Worm (Caenorhabditis elegans) whole organism, L2 larva: ENCODE results near the gene Y69A2AR.22.

Source experiments
- C34F6.9 ChIP-seq: fragments of 150-350 bp; optimal IDR thresholded peaks from 2 replicates; lab custom pipeline; 2014; ENCODE audit warnings: missing biosample characterization, missing genetic modification characterization
- F13H6.1 ChIP-seq: sonication (generic microtip); optimal IDR thresholded peaks from 2 replicates; lab custom pipeline; 2016; ENCODE audit warnings: missing genetic modification characterization, missing compliant biosample characterization
- R02D3.7 ChIP-seq: fragments of 150-350 bp; optimal IDR thresholded peaks from 2 replicates; lab custom pipeline; 2014; ENCODE audit warnings: missing biosample characterization, missing genetic modification characterization
- Y55F3AM.14 ChIP-seq: fragments of 200-800 bp; sonication (Bioruptor generic); optimal IDR thresholded peaks from 2 replicates; lab custom pipeline; 2018; ENCODE audit warnings: mild to moderate bottlenecking, missing genetic modification characterization, missing compliant biosample characterization
- ZK546.5 ChIP-seq: sonication (generic microtip); optimal IDR thresholded peaks from 2 replicates; lab custom pipeline; 2017; ENCODE audit warnings: missing biosample characterization, missing genetic modification characterization
- aly-2 ChIP-seq: fragments of 150-350 bp; optimal IDR thresholded peaks from 2 replicates; lab custom pipeline; 2014; ENCODE audit warnings: missing biosample characterization, missing genetic modification characterization
- ama-1 ChIP-seq: fragments of 150-350 bp; optimal IDR thresholded peaks from 2 replicates; lab custom pipeline; 2018; ENCODE audit warnings: inconsistent platforms
- blmp-1 ChIP-seq: sonication (generic microtip); optimal IDR thresholded peaks from 2 replicates; lab custom pipeline; 2017; ENCODE audit warnings: missing genetic modification characterization, mild to moderate bottlenecking, missing compliant biosample characterization, antibody characterized with exemption, moderate library complexity; ENCODE audit not compliant: insufficient read depth
- ceh-82 ChIP-seq: fragments of 150-350 bp; optimal IDR thresholded peaks from 2 replicates; lab custom pipeline; 2014; ENCODE audit warnings: missing biosample characterization, missing genetic modification characterization
- crh-2 ChIP-seq: sonication (generic microtip); optimal IDR thresholded peaks from 2 replicates; lab custom pipeline; 2017; ENCODE audit warnings: missing biosample characterization, missing genetic modification characterization
- elt-1 ChIP-seq: fragments of 150-350 bp; optimal IDR thresholded peaks from 2 replicates; lab custom pipeline; 2014; ENCODE audit warnings: missing biosample characterization, missing genetic modification characterization
- fos-1 ChIP-seq: fragments of 150-350 bp; optimal IDR thresholded peaks from 2 replicates; lab custom pipeline; 2014; ENCODE audit warnings: missing biosample characterization, missing genetic modification characterization
- lin-11 ChIP-seq: fragments of 150-350 bp; sonication (generic microtip); optimal IDR thresholded peaks from 2 replicates; lab custom pipeline; 2014; ENCODE audit warnings: missing biosample characterization, missing genetic modification characterization, inconsistent platforms, mixed read lengths
- lin-39 ChIP-seq: fragments of 150-350 bp; optimal IDR thresholded peaks from 2 replicates; lab custom pipeline; 2014; ENCODE audit warnings: missing biosample characterization, missing genetic modification reagents, missing genetic modification characterization
- mab-5 ChIP-seq: fragments of 150-350 bp; optimal IDR thresholded peaks from 2 replicates; lab custom pipeline; 2014; ENCODE audit warnings: missing biosample characterization, missing genetic modification characterization
- mbf-1 ChIP-seq: sonication (generic microtip); optimal IDR thresholded peaks from 2 replicates; lab custom pipeline; 2017; ENCODE audit warnings: missing biosample characterization, missing genetic modification characterization
- mdl-1 ChIP-seq, 2 experiments: fragments of 150-350 bp in 1 of 2; sonication (generic microtip) in 1 of 2; optimal IDR thresholded peaks; 2 replicates each; lab custom pipeline; 2017; ENCODE audit warnings: missing biosample characterization in 2 of 2, missing genetic modification characterization in 2 of 2
- nhr-10 ChIP-seq: sonication (generic microtip); optimal IDR thresholded peaks from 2 replicates; lab custom pipeline; 2017; ENCODE audit warnings: missing biosample characterization, missing genetic modification characterization
- nhr-11 ChIP-seq: fragments of 150-350 bp; optimal IDR thresholded peaks from 2 replicates; lab custom pipeline; 2014; ENCODE audit warnings: missing biosample characterization, missing genetic modification characterization
- nhr-21 ChIP-seq: fragments of 150-350 bp; optimal IDR thresholded peaks from 2 replicates; lab custom pipeline; 2014; ENCODE audit warnings: missing biosample characterization, missing genetic modification characterization
- nhr-23 ChIP-seq: fragments of 150-350 bp; optimal IDR thresholded peaks from 2 replicates; lab custom pipeline; 2014; ENCODE audit warnings: missing biosample characterization, missing genetic modification reagents, missing genetic modification characterization
- nhr-25 ChIP-seq: fragments of 150-350 bp; sonication (generic microtip); optimal IDR thresholded peaks from 3 replicates; lab custom pipeline; 2014; ENCODE audit warnings: missing biosample characterization, missing genetic modification characterization
- nhr-6 ChIP-seq: fragments of 150-350 bp; optimal IDR thresholded peaks from 2 replicates; lab custom pipeline; 2014; ENCODE audit warnings: missing biosample characterization, missing genetic modification characterization
- nhr-77 ChIP-seq: fragments of 150-350 bp; optimal IDR thresholded peaks from 2 replicates; lab custom pipeline; 2014; ENCODE audit warnings: missing biosample characterization, missing genetic modification characterization
- peb-1 ChIP-seq: fragments of 150-350 bp; optimal IDR thresholded peaks from 2 replicates; lab custom pipeline; 2014; ENCODE audit warnings: missing biosample characterization, missing genetic modification characterization
- sem-4 ChIP-seq: fragments of 150-350 bp; optimal IDR thresholded peaks from 2 replicates; lab custom pipeline; 2014; ENCODE audit warnings: missing biosample characterization, missing genetic modification reagents, missing genetic modification characterization
- sma-3 ChIP-seq: sonication (generic microtip); optimal IDR thresholded peaks from 2 replicates; lab custom pipeline; 2016; ENCODE audit warnings: missing genetic modification reagents, missing genetic modification characterization, missing compliant biosample characterization
- sma-9 ChIP-seq, 2 experiments: fragments of 150-350 bp in 1 of 2; sonication (generic microtip) in 1 of 2; optimal IDR thresholded peaks; 2 replicates each; lab custom pipeline; 2014 to 2016; ENCODE audit warnings: missing genetic modification characterization in 2 of 2, mild to moderate bottlenecking in 1 of 2, missing biosample characterization in 1 of 2, missing compliant biosample characterization in 1 of 2, missing genetic modification reagents in 1 of 2, moderate library complexity in 1 of 2
- snpc-4 ChIP-seq: fragments of 150-350 bp; optimal IDR thresholded peaks from 2 replicates; lab custom pipeline; 2014; ENCODE audit warnings: missing biosample characterization, missing genetic modification characterization
- unc-55 ChIP-seq: fragments of 150-350 bp; sonication (generic microtip); optimal IDR thresholded peaks from 3 replicates; lab custom pipeline; 2014; ENCODE audit warnings: missing biosample characterization, missing genetic modification reagents, missing genetic modification characterization
- unc-62 ChIP-seq: fragments of 150-350 bp; optimal IDR thresholded peaks from 2 replicates; lab custom pipeline; 2014; ENCODE audit warnings: missing biosample characterization, missing genetic modification reagents, missing genetic modification characterization
- zag-1 ChIP-seq: fragments of 150-350 bp; optimal IDR thresholded peaks from 2 replicates; lab custom pipeline; 2014; ENCODE audit warnings: missing biosample characterization, missing genetic modification characterization
- ztf-1 ChIP-seq: fragments of 200-800 bp; sonication (Bioruptor generic); conservative IDR thresholded peaks from 2 replicates; pipeline ENCODE4 v1.3.6; 2022; ENCODE audit warnings: missing genetic modification characterization, missing compliant biosample characterization
- ztf-11 ChIP-seq: sonication (generic microtip); optimal IDR thresholded peaks from 2 replicates; lab custom pipeline; 2017; ENCODE audit warnings: missing biosample characterization, missing genetic modification characterization
- ztf-4 ChIP-seq: fragments of 150-350 bp; optimal IDR thresholded peaks from 2 replicates; lab custom pipeline; 2014; ENCODE audit warnings: missing biosample characterization, missing genetic modification characterization

Gene Y69A2AR.22

ce11 chrIV:2495118-2495785 lies 12.5 kb downstream of the Y69A2AR.22 start, which contains the start of the genes ccdc-12 and Y69A2AR.18 (continued):
- TF ChIP-seq R02D3.7 (tag; lab: Kevin White, UChicago): peak; percentile 50
- TF ChIP-seq peb-1: no peak
- no peak for TF ChIP-seq ama-1
- peak; percentile 48 for TF ChIP-seq F13H6.1 (tag; lab: Kevin White, UChicago)
- TF ChIP-seq fos-1 (tag; lab: Kevin White, UChicago): peak; percentile 3
- TF ChIP-seq crh-2 (tag; lab: Kevin White, UChicago): no peak
- no peak for TF ChIP-seq nhr-23 (tag; lab: Kevin White, UChicago)
- TF ChIP-seq ceh-82: no peak
- TF ChIP-seq sem-4 (tag; lab: Kevin White, UChicago): no peak
- peak; percentile 55 for TF ChIP-seq sma-3 (GFP tag; lab: Kevin White, UChicago)

ce11 chrIV:2488520-2488919 lies 19.2 kb downstream of the Y69A2AR.22 start, which contains the start of gene Y69A2AR.19:
Gene Y69A2AR.19, plus strand, starts transcription at chrIV:2488820.
- TF ChIP-seq lin-11 (no peak), nhr-77 (tag; lab: Kevin White, UChicago) (no peak), nhr-23 (tag; lab: Kevin White, UChicago) (no peak), Y55F3AM.14 (no peak), nhr-11 (tag; lab: Kevin White, UChicago) (no peak), nhr-21 (no peak), mab-5 (tag; lab: Kevin White, UChicago) (no peak), ZK546.5 (tag; lab: Kevin White, UChicago) (no peak), snpc-4 (tag; lab: Kevin White, UChicago) (no peak), sma-9 (GFP tag; optimal IDR thresholded peaks at IDR 0.05; lab: Kevin White, UChicago) (no peak), sma-9 (tag; optimal IDR thresholded peaks at IDR 0.05; lab: Kevin White, UChicago) (no peak), nhr-25 (tag; lab: Kevin White, UChicago) (no peak), ceh-82 (no peak)

- TF ChIP-seq Y55F3AM.14 (no peak), ama-1 (no peak), unc-55 (GFP tag; lab: Kevin White, UChicago) (no peak), ztf-11 (no peak), mdl-1 (tag; optimal IDR thresholded peaks at IDR 0.05; lab: Kevin White, UChicago) (no peak), elt-1 (tag; lab: Kevin White, UChicago) (no peak), mab-5 (tag; lab: Kevin White, UChicago) (no peak), C34F6.9 (tag; lab: Kevin White, UChicago) (no peak), nhr-6 (no peak), nhr-21 (no peak), unc-62 (no peak)
Measured at ce11 chrIV:2481955-2482354, 25.8 kb downstream of the Y69A2AR.22 start, which contains the start of gene Y69A2AL.2. Gene Y69A2AL.2, plus strand, starts transcription at chrIV:2482255.

DNA sequence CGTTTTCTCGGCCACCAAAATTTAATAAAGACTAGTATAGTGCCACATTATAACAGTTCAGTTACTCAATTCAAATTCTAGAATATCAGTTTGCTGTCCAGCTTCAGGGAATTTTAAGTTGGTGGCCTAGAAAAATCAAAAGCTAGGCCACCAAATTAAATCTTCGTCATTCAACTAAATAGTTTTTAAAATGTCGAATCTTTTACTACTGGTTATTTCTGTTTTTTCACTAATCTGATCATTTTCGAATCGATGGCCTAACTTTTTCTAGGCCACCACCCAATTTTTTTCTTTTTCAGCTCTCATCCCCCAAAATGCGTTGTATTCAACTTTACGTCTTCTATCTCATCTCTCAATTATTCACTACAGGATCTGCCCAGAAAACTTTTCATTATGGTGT lies 31.3 kb downstream of the Y69A2AR.22 start, which contains the start of gene grd-16:
Gene grd-16 (plus strand): TSS at position 301 of the 400 bp plus-strand sequence.
- TF ChIP-seq nhr-21 (no peak), nhr-77 (tag; lab: Kevin White, UChicago) (no peak), snpc-4 (tag; lab: Kevin White, UChicago) (no peak), zag-1 (tag; lab: Kevin White, UChicago) (no peak), blmp-1 (no peak), nhr-10 (tag; lab: Kevin White, UChicago) (no peak), nhr-25 (tag; lab: Kevin White, UChicago) (no peak), fos-1 (tag; lab: Kevin White, UChicago) (no peak), R02D3.7 (tag; lab: Kevin White, UChicago) (no peak), ztf-4 (tag; lab: Kevin White, UChicago) (no peak), ztf-1 (GFP tag; lab: Robert Waterston, UW) (no peak), lin-11 (no peak), lin-39 (no peak), Y55F3AM.14 (no peak), mbf-1 (tag; lab: Kevin White, UChicago) (no peak)
- TF ChIP-seq, all 48 proteins: peak for 0

- no peak for TF ChIP-seq aly-2 (tag; lab: Kevin White, UChicago)
Measured at ce11 chrIV:2470114-2470513, 37.6 kb downstream of the Y69A2AR.22 start, which contains the start of gene ilys-1. Gene ilys-1, plus strand, starts transcription at chrIV:2470414.
